Fruit fly (Drosophila melanogaster) whole organism, pupa: ENCODE data around the gene X11Lbeta.
A peak's percentile ranks its signal among the peaks of the same experiment; 100 is the strongest.

ENCODE experiments used
- CG10348 ChIP-seq: fragments of 200-800 bp; sonication (Bioruptor generic); IDR thresholded peaks from 2 replicates; pipeline ENCODE4 v1.3.6; 2022; ENCODE audit warnings: missing biosample characterization, missing genetic modification characterization
- CG12605 ChIP-seq: fragments of 200-800 bp; sonication (Bioruptor generic); IDR thresholded peaks from 2 replicates; pipeline ENCODE4 v1.3.6; 2022; ENCODE audit warnings: missing biosample characterization, missing genetic modification characterization
- CG13204 ChIP-seq: fragments of 200-800 bp; sonication (Bioruptor generic); optimal IDR thresholded peaks from 2 replicates; lab custom pipeline; 2018; ENCODE audit warnings: missing biosample characterization, mild to moderate bottlenecking, missing genetic modification characterization, moderate library complexity
- CG14655 ChIP-seq: fragments of 200-800 bp; sonication (Bioruptor generic); optimal IDR thresholded peaks from 3 replicates; lab custom pipeline; 2017; ENCODE audit warnings: mild to moderate bottlenecking, missing biosample characterization, missing genetic modification reagents, missing genetic modification characterization
- CG15710 ChIP-seq: fragments of 200-800 bp; sonication (Bioruptor generic); optimal IDR thresholded peaks from 2 replicates; lab custom pipeline; 2018; ENCODE audit warnings: missing biosample characterization, mild to moderate bottlenecking, missing genetic modification characterization, moderate library complexity
- CG17806 ChIP-seq: fragments of 200-800 bp; sonication (Bioruptor generic); optimal IDR thresholded peaks from 2 replicates; lab custom pipeline; 2018; ENCODE audit warnings: missing biosample characterization, mild to moderate bottlenecking, missing genetic modification characterization, moderate library complexity
- CG32121 ChIP-seq: fragments of 200-800 bp; sonication (Bioruptor generic); IDR thresholded peaks from 2 replicates; pipeline ENCODE4 v1.3.6; 2022; ENCODE audit warnings: missing biosample characterization, missing genetic modification characterization
- CG34367 ChIP-seq: fragments of 200-800 bp; sonication (Bioruptor generic); optimal IDR thresholded peaks from 2 replicates; lab custom pipeline; 2018; ENCODE audit warnings: missing biosample characterization, mild to moderate bottlenecking, missing genetic modification characterization
- CG4496 ChIP-seq: fragments of 200-800 bp; sonication (Bioruptor generic); IDR thresholded peaks from 3 replicates; pipeline ENCODE4 v1.3.6; 2022; ENCODE audit warnings: missing biosample characterization, missing genetic modification characterization
- CG8159 ChIP-seq: fragments of 200-800 bp; sonication (Bioruptor generic); optimal IDR thresholded peaks from 3 replicates; lab custom pipeline; 2018; ENCODE audit warnings: missing biosample characterization, mild to moderate bottlenecking, missing genetic modification characterization, moderate library complexity
- CG8301 ChIP-seq: fragments of 200-800 bp; sonication (Bioruptor generic); optimal IDR thresholded peaks from 2 replicates; lab custom pipeline; 2018; ENCODE audit warnings: missing biosample characterization, mild to moderate bottlenecking, missing genetic modification characterization
- CG9948 ChIP-seq: fragments of 200-800 bp; sonication (Bioruptor generic); optimal IDR thresholded peaks from 2 replicates; lab custom pipeline; 2018; ENCODE audit warnings: missing biosample characterization, mild to moderate bottlenecking, missing genetic modification characterization, moderate library complexity
- D1 ChIP-seq: fragments of 200-800 bp; sonication (Bioruptor generic); optimal IDR thresholded peaks from 2 replicates; lab custom pipeline; 2018; ENCODE audit warnings: missing biosample characterization, mild to moderate bottlenecking, missing genetic modification characterization, moderate library complexity
- EcR ChIP-seq: fragments of 200-800 bp; sonication (Bioruptor generic); optimal IDR thresholded peaks from 3 replicates; lab custom pipeline; 2019; ENCODE audit warnings: missing biosample characterization, missing genetic modification characterization, mild to moderate bottlenecking, moderate library complexity, missing genetic modification reagents
- Ets98B ChIP-seq: fragments of 200-800 bp; sonication (Bioruptor generic); IDR thresholded peaks from 2 replicates; pipeline ENCODE4 v1.3.6; 2022; ENCODE audit warnings: missing biosample characterization, missing genetic modification characterization
- Pif1A ChIP-seq: fragments of 200-800 bp; sonication (Bioruptor generic); optimal IDR thresholded peaks from 3 replicates; lab custom pipeline; 2016; ENCODE audit warnings: missing biosample characterization, missing genetic modification characterization
- Pif1B ChIP-seq: fragments of 200-800 bp; sonication (Bioruptor generic); optimal IDR thresholded peaks from 3 replicates; lab custom pipeline; 2016; ENCODE audit warnings: missing biosample characterization, missing genetic modification characterization
- Snoo ChIP-seq: fragments of 200-800 bp; sonication (Bioruptor generic); optimal IDR thresholded peaks from 3 replicates; lab custom pipeline; 2017; ENCODE audit warnings: missing biosample characterization, mild to moderate bottlenecking, missing genetic modification characterization, inconsistent platforms
- fd96Ca ChIP-seq: fragments of 200-800 bp; sonication (Bioruptor generic); IDR thresholded peaks from 3 replicates; pipeline ENCODE4 v1.3.6; 2022; ENCODE audit warnings: missing biosample characterization, missing genetic modification characterization
- gl ChIP-seq: fragments of 200-800 bp; sonication (Bioruptor generic); optimal IDR thresholded peaks from 2 replicates; lab custom pipeline; 2018; ENCODE audit warnings: missing biosample characterization, mild to moderate bottlenecking, missing genetic modification characterization
- rn ChIP-seq: fragments of 200-800 bp; sonication (Bioruptor generic); IDR thresholded peaks from 2 replicates; pipeline ENCODE4 v1.3.6; 2022; ENCODE audit warnings: missing biosample characterization, missing genetic modification characterization

The X11Lbeta gene

DNA sequence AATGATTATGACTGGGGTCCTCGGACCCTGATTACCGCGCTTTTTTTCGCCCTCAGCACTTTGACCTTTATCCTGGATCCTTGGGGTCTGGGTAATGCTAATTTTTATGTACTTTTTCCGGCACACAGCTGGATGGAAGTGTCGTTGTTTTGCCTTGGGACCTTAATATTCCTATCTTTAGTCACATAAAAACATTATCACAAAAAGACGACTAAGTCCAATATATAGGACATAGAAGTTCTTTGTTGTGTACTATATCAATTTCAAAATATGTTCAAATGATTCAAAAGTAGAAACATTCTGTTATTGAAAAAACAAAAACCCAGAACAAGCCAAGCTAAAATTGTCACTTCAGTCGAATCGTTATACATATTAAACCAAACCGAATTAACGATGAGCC lies 38.7 kb upstream of the X11Lbeta start, which contains the start of gene Rab9D:
TSS of gene Rab9D (plus strand) at position 301 of the 400 bp plus-strand sequence.
- TF ChIP-seq gl (tag; lab: Kevin White, UChicago) (no peak), D1 (tag; lab: Kevin White, UChicago) (no peak), rn (GFP tag; lab: Robert Waterston, UW) (no peak), CG8159 (tag; lab: Kevin White, UChicago) (no peak), CG17806 (no peak)

DNA sequence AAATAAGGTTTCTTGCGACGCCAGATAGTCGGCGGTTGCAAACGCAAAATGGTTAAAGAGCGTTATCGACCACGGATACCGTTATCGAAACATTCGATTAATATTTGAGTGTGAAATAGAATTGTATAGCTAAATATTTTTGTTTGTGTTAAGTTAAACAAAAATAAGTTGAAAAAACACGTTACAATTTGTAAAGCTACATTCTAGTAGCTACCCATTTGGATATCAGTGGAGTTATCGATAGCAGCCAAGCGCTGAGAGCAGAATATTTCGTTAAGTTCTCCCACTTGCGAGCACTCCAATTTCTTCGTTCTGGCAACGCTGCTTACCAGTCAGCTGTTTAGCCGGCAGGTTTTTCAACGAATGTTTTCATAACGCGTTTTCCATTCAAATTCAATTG lies 31.7 kb upstream of the X11Lbeta start, which contains the start of the genes Hmr and CG2124:
TSS of gene Hmr (minus strand) at position 43 of the 400 bp plus-strand sequence.
TSS of gene CG2124 (plus strand) at position 310 of the 400 bp plus-strand sequence.
- TF ChIP-seq CG32121 (GFP tag; lab: Robert Waterston, UW) (no peak), CG10348 (GFP tag; lab: Robert Waterston, UW) (no peak), Pif1B (no peak), CG17806 (no peak), CG14655 (GFP tag; lab: Kevin White, UChicago) (no peak), Ets98B (GFP tag; lab: Robert Waterston, UW) (no peak), Snoo (tag; lab: Kevin White, UChicago) (no peak), gl (tag; lab: Kevin White, UChicago) (no peak), D1 (tag; lab: Kevin White, UChicago) (no peak), rn (GFP tag; lab: Robert Waterston, UW) (no peak), CG12605 (GFP tag; lab: Robert Waterston, UW) (no peak), CG13204 (GFP tag; lab: Kevin White, UChicago) (no peak), CG15710 (no peak), CG9948 (tag; lab: Kevin White, UChicago) (no peak), fd96Ca (GFP tag; lab: Robert Waterston, UW) (no peak), CG8159 (tag; lab: Kevin White, UChicago) (no peak), CG4496 (GFP tag; lab: Robert Waterston, UW) (no peak), EcR (GFP tag; lab: Kevin White, UChicago) (no peak)

DNA sequence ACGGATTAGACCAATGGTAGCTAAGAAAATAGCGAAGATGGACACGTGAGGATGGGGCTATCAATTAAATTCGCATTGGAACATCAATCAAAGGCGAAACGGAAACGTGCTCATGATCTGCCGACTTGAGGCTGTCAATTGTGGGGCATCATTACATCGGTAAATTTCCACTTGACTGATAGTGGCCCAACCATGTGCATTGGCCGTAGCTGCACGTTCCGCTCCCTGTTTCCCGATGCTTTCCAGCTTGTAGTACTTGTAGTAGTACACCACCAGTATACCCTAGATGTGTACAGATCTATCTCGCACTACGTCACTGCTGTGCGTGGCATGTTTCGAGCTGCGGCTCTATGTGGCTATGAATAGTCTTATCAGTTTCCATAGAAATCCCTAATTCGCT lies 28.2 kb upstream of the X11Lbeta start:
- TF ChIP-seq CG4496 (GFP tag; lab: Robert Waterston, UW) (no peak), gl (tag; lab: Kevin White, UChicago) (no peak), CG14655 (GFP tag; lab: Kevin White, UChicago) (no peak), Snoo (tag; lab: Kevin White, UChicago) (no peak), Ets98B (GFP tag; lab: Robert Waterston, UW) (no peak), CG8301 (no peak), CG13204 (GFP tag; lab: Kevin White, UChicago) (no peak), Pif1B (no peak), Pif1A (GFP tag; lab: Kevin White, UChicago) (no peak), rn (GFP tag; lab: Robert Waterston, UW) (no peak), CG17806 (no peak), CG12605 (GFP tag; lab: Robert Waterston, UW) (no peak), CG9948 (tag; lab: Kevin White, UChicago) (no peak), CG32121 (GFP tag; lab: Robert Waterston, UW) (no peak), CG15710 (no peak), D1 (tag; lab: Kevin White, UChicago) (no peak), fd96Ca (GFP tag; lab: Robert Waterston, UW) (no peak)
- TF ChIP-seq, all 21 proteins: peak for 0

DNA sequence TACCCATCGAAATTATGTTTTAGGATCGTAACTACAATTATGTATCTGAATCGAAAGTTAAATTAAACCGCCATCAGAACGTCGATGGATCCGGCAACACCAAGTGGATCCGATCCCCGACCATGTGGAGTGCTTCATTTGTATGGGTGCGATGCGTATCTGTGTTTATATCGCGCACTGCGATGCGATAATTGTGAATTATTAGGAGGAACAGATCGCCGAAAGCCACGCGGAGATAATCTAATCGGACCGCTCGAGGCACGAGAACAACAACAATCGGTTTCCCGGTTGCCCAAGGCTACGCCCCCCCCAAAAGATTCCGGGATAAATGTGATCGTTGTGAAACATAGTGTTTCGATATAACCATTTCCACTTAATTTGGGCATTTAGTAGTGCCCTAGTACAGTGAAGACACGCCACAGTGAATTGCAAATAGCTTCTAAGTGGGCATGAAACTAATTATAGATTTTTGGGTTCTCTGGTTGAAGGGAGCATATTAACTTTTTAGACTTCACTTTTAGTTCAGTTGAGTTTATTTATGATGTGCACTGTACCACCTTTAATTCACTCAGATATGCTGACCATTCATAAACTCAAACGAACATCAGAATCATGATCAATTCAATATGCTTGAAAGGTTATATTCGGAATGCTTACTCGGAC lies 27.2 kb upstream of the X11Lbeta start:
- TF ChIP-seq CG8301 (no peak), rn (GFP tag; lab: Robert Waterston, UW) (no peak), CG32121 (GFP tag; lab: Robert Waterston, UW) (no peak), CG12605 (GFP tag; lab: Robert Waterston, UW) (no peak), EcR (GFP tag; lab: Kevin White, UChicago) (no peak), CG9948 (tag; lab: Kevin White, UChicago) (no peak), Pif1A (GFP tag; lab: Kevin White, UChicago) (no peak), CG34367 (tag; lab: Kevin White, UChicago) (no peak), CG14655 (GFP tag; lab: Kevin White, UChicago) (no peak), CG15710 (no peak), Snoo (tag; lab: Kevin White, UChicago) (no peak), CG13204 (GFP tag; lab: Kevin White, UChicago) (no peak), Ets98B (GFP tag; lab: Robert Waterston, UW) (peak; percentile 41; the same call in 1 of the 2 replicates), Pif1B (no peak), CG17806 (no peak), fd96Ca (GFP tag; lab: Robert Waterston, UW) (peak; percentile 24; the same call in 2 of the 3 replicates), gl (tag; lab: Kevin White, UChicago) (no peak)

DNA sequence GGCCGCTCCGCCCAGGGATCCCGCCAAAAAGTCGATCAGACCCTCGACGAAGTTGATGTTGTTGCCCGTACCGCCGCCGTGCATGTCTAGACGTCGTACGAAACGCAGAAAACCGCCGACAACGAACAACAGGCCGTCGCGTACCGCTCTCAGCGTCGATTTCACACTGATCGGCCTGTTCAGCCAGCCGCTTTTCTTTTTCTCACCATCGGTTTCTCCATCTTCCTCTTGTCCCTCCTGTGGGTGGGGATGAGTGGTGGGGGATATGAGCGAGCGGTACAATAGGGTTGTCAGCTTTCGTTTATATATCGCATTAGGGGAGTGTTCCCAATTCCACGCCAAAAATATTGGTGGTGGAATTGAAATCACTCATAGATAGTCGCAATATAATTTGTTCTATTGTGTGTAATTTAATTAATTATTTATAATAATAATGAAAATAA lies 26.0 kb upstream of the X11Lbeta start:
- TF ChIP-seq rn (GFP tag; lab: Robert Waterston, UW) = no peak
- no peak for TF ChIP-seq fd96Ca (GFP tag; lab: Robert Waterston, UW)
- peak; percentile 25 for TF ChIP-seq CG15710
- TF ChIP-seq CG32121 (GFP tag; lab: Robert Waterston, UW) = no peak
- no peak for TF ChIP-seq CG12605 (GFP tag; lab: Robert Waterston, UW)
- TF ChIP-seq CG13204 (GFP tag; lab: Kevin White, UChicago) = peak; percentile 98
- no peak for TF ChIP-seq EcR (GFP tag; lab: Kevin White, UChicago)
- TF ChIP-seq Pif1A (GFP tag; lab: Kevin White, UChicago) = no peak
- no peak for TF ChIP-seq CG10348 (GFP tag; lab: Robert Waterston, UW)
- TF ChIP-seq CG17806 = no peak
- peak; percentile 7; the same call in 1 of the 2 replicates for TF ChIP-seq Ets98B (GFP tag; lab: Robert Waterston, UW)
- TF ChIP-seq D1 (tag; lab: Kevin White, UChicago) = no peak
- no peak for TF ChIP-seq CG4496 (GFP tag; lab: Robert Waterston, UW)
- no peak for TF ChIP-seq gl (tag; lab: Kevin White, UChicago)
- TF ChIP-seq Snoo (tag; lab: Kevin White, UChicago) = no peak
- TF ChIP-seq CG8159 (tag; lab: Kevin White, UChicago) = peak; percentile 43
- TF ChIP-seq CG9948 (tag; lab: Kevin White, UChicago) = no peak
- no peak for TF ChIP-seq CG8301
- no peak for TF ChIP-seq Pif1B
- TF ChIP-seq CG14655 (GFP tag; lab: Kevin White, UChicago) = no peak
- no peak for TF ChIP-seq CG34367 (tag; lab: Kevin White, UChicago)
- TF ChIP-seq, all 21 proteins: peak for 4
